Fruit fly (Drosophila melanogaster) whole organism, pupa: ENCODE data around the gene CG18558.

ENCODE experiments used
- CG32121 ChIP-seq: fragments of 200-800 bp; sonication (Bioruptor generic); IDR thresholded peaks from 2 replicates; pipeline ENCODE4 v1.3.6; 2022; ENCODE audit warnings: missing biosample characterization, missing genetic modification characterization
- CG4496 ChIP-seq: fragments of 200-800 bp; sonication (Bioruptor generic); IDR thresholded peaks from 3 replicates; pipeline ENCODE4 v1.3.6; 2022; ENCODE audit warnings: missing biosample characterization, missing genetic modification characterization
- fd96Ca ChIP-seq: fragments of 200-800 bp; sonication (Bioruptor generic); IDR thresholded peaks from 3 replicates; pipeline ENCODE4 v1.3.6; 2022; ENCODE audit warnings: missing biosample characterization, missing genetic modification characterization
- gl ChIP-seq: fragments of 200-800 bp; sonication (Bioruptor generic); optimal IDR thresholded peaks from 2 replicates; lab custom pipeline; 2018; ENCODE audit warnings: missing biosample characterization, mild to moderate bottlenecking, missing genetic modification characterization

- TF ChIP-seq gl = no peak
- no peak for TF ChIP-seq fd96Ca
- TF ChIP-seq CG4496 (GFP tag; lab: Robert Waterston, UW) = no peak
- no peak for TF ChIP-seq CG32121
Measured at dm6 chr2L:2845634-2846033, 1.3 kb upstream of the CG18558 start, which contains the start of gene CG18557.
